Fruit fly (Drosophila melanogaster): Measurements from ENCODE around the gene dsh.

DNA sequence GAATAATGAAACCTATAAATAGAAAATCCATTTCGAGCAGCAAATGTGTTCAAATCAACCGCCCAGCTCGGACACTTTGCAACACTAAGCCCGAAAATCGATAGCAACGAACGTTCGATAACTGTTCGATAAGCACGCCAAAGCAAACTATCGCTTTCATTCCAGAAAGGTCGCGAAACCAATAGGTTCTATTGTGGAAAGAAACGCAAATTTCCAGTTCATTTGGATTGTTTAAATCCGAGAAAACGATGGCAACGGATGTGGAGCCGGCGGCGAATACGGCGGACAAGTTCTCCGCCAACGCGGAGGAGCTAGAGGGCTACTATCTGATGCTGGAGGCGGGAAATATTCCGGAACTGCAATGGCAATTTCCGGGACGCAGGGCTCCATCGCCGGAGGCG, 3.4 kb downstream of the dsh start, which contains the start of gene Pa1:
- no peak for TF ChIP-seq CTCF (optimal IDR thresholded peaks at IDR 0.05)
- TF ChIP-seq CG8478 (optimal IDR thresholded peaks at IDR 0.05): no peak

All from S2 (cell line).